2 fruit fly cellular contexts compared by ENCODE assay signal in genomic region chrX:15079163-15079809, dm6.
A peak's percentile ranks its signal among the peaks of the same experiment; 100 is the strongest.
TF ChIP-seq lines count a peak whose summit lies in the region.

No protein-coding gene starts in this region.

TF ChIP-seq in whole organism, embryonic, 481 proteins besides CTCF, POLR2A, EP300 and RAD21 (continued from another document):
- TF ChIP-seq CG17829 (tag; optimal IDR thresholded peaks at IDR 0.05; lab: Kevin White, UChicago) = no peak
- peak; percentile 66 for TF ChIP-seq exex (tag; optimal IDR thresholded peaks at IDR 0.05; lab: Kevin White, UChicago)
TF ChIP-seq in whole organism, embryonic: peak in this region for 15.

TF ChIP-seq in whole organism, prepupa, 60 proteins besides CTCF, POLR2A, EP300 and RAD21 (continued from another document):
- TF ChIP-seq Smox (GFP tag; optimal IDR thresholded peaks at IDR 0.05; lab: Kevin White, UChicago) (no peak), CG9139 (GFP tag; optimal IDR thresholded peaks at IDR 0.05; lab: Kevin White, UChicago) (peak; percentile 59), CG6276 (GFP tag; optimal IDR thresholded peaks at IDR 0.05; lab: Kevin White, UChicago) (peak; percentile 75), Hr39 (GFP tag; optimal IDR thresholded peaks at IDR 0.05; lab: Kevin White, UChicago) (no peak), CG6854 (GFP tag; optimal IDR thresholded peaks at IDR 0.05; lab: Kevin White, UChicago) (no peak), svp (GFP tag; lab: Kevin White, UChicago) (peak; percentile 82), Ets96B (tag; optimal IDR thresholded peaks at IDR 0.05; lab: Kevin White, UChicago) (peak; percentile 23), Eip75B (GFP tag; optimal IDR thresholded peaks at IDR 0.05; lab: Kevin White, UChicago) (no peak), pdm3 (GFP tag; optimal IDR thresholded peaks at IDR 0.05; lab: Kevin White, UChicago) (no peak), CG10669 (GFP tag; optimal IDR thresholded peaks at IDR 0.05; lab: Kevin White, UChicago) (peak; percentile 9), ss (GFP tag; optimal IDR thresholded peaks at IDR 0.05; lab: Kevin White, UChicago) (peak; percentile 49 to 87), CG8632 (GFP tag; optimal IDR thresholded peaks at IDR 0.05; lab: Kevin White, UChicago) (no peak), CG3919 (GFP tag; optimal IDR thresholded peaks at IDR 0.05; lab: Kevin White, UChicago) (peak; percentile 10), Gug (GFP tag; IDR thresholded peaks at IDR 0.05; lab: Robert Waterston, UW) (no peak), CG7368 (GFP tag; optimal IDR thresholded peaks at IDR 0.05; lab: Kevin White, UChicago) (no peak), topi (GFP tag; optimal IDR thresholded peaks at IDR 0.05; lab: Kevin White, UChicago) (no peak), CG32006 (GFP tag; optimal IDR thresholded peaks at IDR 0.05; lab: Kevin White, UChicago) (peak; percentile 13), vri (GFP tag; optimal IDR thresholded peaks at IDR 0.05; lab: Kevin White, UChicago) (peak; percentile 86), fd85E (GFP tag; optimal IDR thresholded peaks at IDR 0.05; lab: Kevin White, UChicago) (no peak), CG31627 (GFP tag; optimal IDR thresholded peaks at IDR 0.05; lab: Kevin White, UChicago) (no peak), Lpt (GFP tag; optimal IDR thresholded peaks at IDR 0.05; lab: Kevin White, UChicago) (peak; percentile 5), dsx (GFP tag; optimal IDR thresholded peaks at IDR 0.05; lab: Kevin White, UChicago; ENCODE audit: poor library complexity, severe bottlenecking) (no peak), Hr4 (GFP tag; optimal IDR thresholded peaks at IDR 0.05; lab: Kevin White, UChicago) (no peak), CG4318 (GFP tag; optimal IDR thresholded peaks at IDR 0.05; lab: Kevin White, UChicago) (no peak), Sox102F (GFP tag; optimal IDR thresholded peaks at IDR 0.05; lab: Kevin White, UChicago) (no peak), Met (GFP tag; optimal IDR thresholded peaks at IDR 0.05; lab: Kevin White, UChicago) (no peak), CG6163 (GFP tag; IDR thresholded peaks at IDR 0.05; lab: Robert Waterston, UW) (peak; percentile 48; the same call in 2 of the 3 replicates), CG34406 (GFP tag; optimal IDR thresholded peaks at IDR 0.05; lab: Kevin White, UChicago) (no peak), Hr38 (GFP tag; optimal IDR thresholded peaks at IDR 0.05; lab: Kevin White, UChicago) (no peak), net (GFP tag; optimal IDR thresholded peaks at IDR 0.05; lab: Kevin White, UChicago) (peak; percentile 25), CG3032 (tag; optimal IDR thresholded peaks at IDR 0.05; lab: Kevin White, UChicago) (no peak), lz (GFP tag; optimal IDR thresholded peaks at IDR 0.05; lab: Kevin White, UChicago) (no peak), fkh (GFP tag; optimal IDR thresholded peaks at IDR 0.05; lab: Kevin White, UChicago) (no peak), Ets21C (GFP tag; optimal IDR thresholded peaks at IDR 0.05; lab: Kevin White, UChicago) (no peak), CG6808 (GFP tag; optimal IDR thresholded peaks at IDR 0.05; lab: Kevin White, UChicago) (peak; percentile 46), CG8319 (GFP tag; optimal IDR thresholded peaks at IDR 0.05; lab: Kevin White, UChicago) (peak; percentile 21)
